Worm (Caenorhabditis elegans) whole organism, L3 larva: Measurements from ENCODE around the gene asg-2.

Source experiments
- nhr-76 ChIP-seq: fragments of 150-350 bp; sonication (generic microtip); optimal IDR thresholded peaks from 5 replicates; lab custom pipeline; 2014; ENCODE audit warnings: missing biosample characterization, missing genetic modification characterization
- unc-62 ChIP-seq: fragments of 150-350 bp; sonication (generic microtip); optimal IDR thresholded peaks from 4 replicates; lab custom pipeline; 2014; ENCODE audit warnings: missing biosample characterization, missing genetic modification reagents, missing genetic modification characterization

DNA sequence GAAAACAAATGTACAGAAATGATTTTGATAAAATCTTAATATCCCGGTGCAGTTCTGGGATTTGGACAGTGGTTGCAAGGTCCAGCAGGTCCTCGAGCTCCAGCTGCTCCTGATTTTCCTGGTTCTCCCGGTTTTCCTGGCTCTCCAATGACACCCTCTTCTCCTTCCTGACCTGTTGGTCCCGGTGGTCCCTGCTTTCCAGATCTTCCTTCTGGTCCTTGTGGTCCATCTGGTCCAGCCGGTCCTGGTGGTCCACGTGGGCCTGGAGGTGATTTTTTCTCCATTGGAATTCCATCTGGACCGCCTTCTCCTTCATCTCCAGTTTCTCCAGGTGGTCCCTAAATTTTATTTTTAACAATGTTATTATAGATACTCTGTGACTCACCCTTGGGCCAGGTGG is 34.2 kb downstream of the asg-2 start:
- no peak for TF ChIP-seq nhr-76 (tag; lab: Kevin White, UChicago)
- TF ChIP-seq unc-62: no peak
